Worm (Caenorhabditis elegans) whole organism, midembryonic: ENCODE measurements around the gene mec-1.

Experiments
- T22C8.4 ChIP-seq: fragments of 200-800 bp; sonication (Bioruptor generic); IDR thresholded peaks from 2 replicates; pipeline ENCODE4 v1.3.6; 2022; ENCODE audit warnings: missing genetic modification characterization, missing compliant biosample characterization
- cog-1 ChIP-seq: sonication (generic microtip); optimal IDR thresholded peaks from 2 replicates; lab custom pipeline; 2016; ENCODE audit warnings: missing genetic modification characterization, missing compliant biosample characterization
- flt-1 ChIP-seq: fragments of 200-800 bp; sonication (Bioruptor generic); IDR thresholded peaks from 2 replicates; pipeline ENCODE4 v1.3.6; 2022; ENCODE audit warnings: missing genetic modification characterization, missing compliant biosample characterization
- klf-2 ChIP-seq: fragments of 200-800 bp; sonication (Bioruptor generic); conservative IDR thresholded peaks from 2 replicates; pipeline ENCODE4 v1.3.6; 2022; ENCODE audit warnings: missing genetic modification reagents, missing genetic modification characterization, missing compliant biosample characterization
- med-1 ChIP-seq: sonication (generic microtip); optimal IDR thresholded peaks from 2 replicates; lab custom pipeline; 2017; ENCODE audit warnings: missing genetic modification characterization, mild to moderate bottlenecking, missing compliant biosample characterization, antibody characterized with exemption, missing genetic modification reagents; ENCODE audit not compliant: insufficient read depth
- ref-1 ChIP-seq: fragments of 200-800 bp; sonication (Bioruptor generic); conservative IDR thresholded peaks from 2 replicates; pipeline ENCODE4 v1.3.6; 2022; ENCODE audit warnings: missing genetic modification reagents, missing genetic modification characterization, missing compliant biosample characterization
- ztf-23 ChIP-seq: fragments of 200-800 bp; sonication (Bioruptor generic); IDR thresholded peaks from 2 replicates; pipeline ENCODE4 v1.3.6; 2022; ENCODE audit warnings: missing genetic modification reagents, missing genetic modification characterization, missing compliant biosample characterization
- ztf-29 ChIP-seq: fragments of 200-800 bp; sonication (Bioruptor generic); IDR thresholded peaks from 2 replicates; pipeline ENCODE4 v1.3.6; 2022; ENCODE audit warnings: missing genetic modification reagents, missing genetic modification characterization, missing compliant biosample characterization

ce11 chrV:6953797-6954196 is 2.5 kb upstream of the mec-1 start, which contains the start of gene srg-31:
- TF ChIP-seq ref-1 (GFP tag; lab: Robert Waterston, UW), result no peak
- TF ChIP-seq klf-2 (GFP tag; lab: Robert Waterston, UW), result no peak
- no peak for TF ChIP-seq cog-1 (tag; lab: Kevin White, UChicago)
- no peak for TF ChIP-seq ztf-29 (GFP tag; lab: Robert Waterston, UW)
- no peak for TF ChIP-seq med-1 (GFP tag; lab: Kevin White, UChicago)
- no peak for TF ChIP-seq T22C8.4 (GFP tag; lab: Robert Waterston, UW)
- no peak for TF ChIP-seq ztf-23 (GFP tag; lab: Robert Waterston, UW)
- no peak for TF ChIP-seq flt-1 (GFP tag; lab: Robert Waterston, UW)
